Fruit fly (Drosophila melanogaster): Measurements from ENCODE around the gene CG5662.

DNA sequence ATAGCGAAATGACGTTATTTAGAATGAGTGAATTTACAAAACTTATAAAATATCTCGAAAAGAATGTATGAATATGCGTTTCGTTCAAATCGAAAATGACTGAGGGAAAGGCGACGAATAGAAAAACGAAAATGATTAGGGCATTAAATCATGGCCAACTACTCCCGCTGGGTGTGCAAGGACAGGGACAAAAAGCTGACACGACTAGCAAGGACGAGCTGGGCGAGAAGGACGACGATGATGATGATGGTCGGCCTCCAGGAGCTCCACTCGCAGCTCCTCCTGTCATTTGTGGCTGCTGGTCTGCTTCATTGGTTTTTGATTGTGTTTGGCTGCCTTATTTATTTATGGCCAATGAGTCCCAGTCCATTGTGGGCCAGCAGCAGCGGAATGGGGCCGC is 13.3 kb downstream of the CG5662 start, which contains the start of gene CG43076:
- no peak for TF ChIP-seq CG7101 (tag; optimal IDR thresholded peaks at IDR 0.05)
- TF ChIP-seq CG1620 (GFP tag; optimal IDR thresholded peaks at IDR 0.05), result no peak
- no peak for TF ChIP-seq cnc (optimal IDR thresholded peaks at IDR 0.05)
- TF ChIP-seq CG5204 (GFP tag; optimal IDR thresholded peaks at IDR 0.05), result no peak
- TF ChIP-seq pad (GFP tag; optimal IDR thresholded peaks at IDR 0.05), result no peak
- TF ChIP-seq CG12768 (GFP tag; optimal IDR thresholded peaks at IDR 0.05), result no peak
- no peak for TF ChIP-seq Crg-1 (GFP tag; optimal IDR thresholded peaks at IDR 0.05)
